Fruit fly (Drosophila melanogaster) whole organism, embryonic: ENCODE measurements around the gene dyl.

Source experiments
- CG10209 ChIP-seq: fragments of 200-800 bp; sonication (Bioruptor generic); optimal IDR thresholded peaks from 3 replicates; lab custom pipeline; 2017; ENCODE audit warnings: missing biosample characterization, mild to moderate bottlenecking, missing genetic modification characterization, missing genetic modification reagents
- CG17829 ChIP-seq: fragments of 200-800 bp; optimal IDR thresholded peaks from 2 replicates; lab custom pipeline; 2019; ENCODE audit warnings: missing biosample characterization, mild to moderate bottlenecking, missing genetic modification characterization, moderate library complexity
- Dad ChIP-seq: fragments of 200-800 bp; sonication (Bioruptor generic); optimal IDR thresholded peaks from 3 replicates; lab custom pipeline; 2016; ENCODE audit warnings: missing biosample characterization, missing genetic modification characterization
- ase ChIP-seq: fragments of 200-800 bp; sonication (Bioruptor generic); IDR thresholded peaks from 3 replicates; pipeline ENCODE4 v1.3.6; 2022; ENCODE audit warnings: missing biosample characterization, missing genetic modification characterization
- croc ChIP-seq: fragments of 200-800 bp; sonication (Bioruptor generic); conservative IDR thresholded peaks from 3 replicates; pipeline ENCODE4 v1.3.6; 2022; ENCODE audit warnings: missing biosample characterization, missing genetic modification characterization
- mam ChIP-seq: fragments of 200-800 bp; sonication (Bioruptor generic); optimal IDR thresholded peaks from 3 replicates; lab custom pipeline; 2016; ENCODE audit warnings: missing biosample characterization, missing genetic modification characterization
- wek ChIP-seq: fragments of 200-800 bp; sonication (Bioruptor generic); optimal IDR thresholded peaks from 3 replicates; lab custom pipeline; 2018; ENCODE audit warnings: missing biosample characterization, mild to moderate bottlenecking, missing genetic modification characterization, moderate library complexity

DNA sequence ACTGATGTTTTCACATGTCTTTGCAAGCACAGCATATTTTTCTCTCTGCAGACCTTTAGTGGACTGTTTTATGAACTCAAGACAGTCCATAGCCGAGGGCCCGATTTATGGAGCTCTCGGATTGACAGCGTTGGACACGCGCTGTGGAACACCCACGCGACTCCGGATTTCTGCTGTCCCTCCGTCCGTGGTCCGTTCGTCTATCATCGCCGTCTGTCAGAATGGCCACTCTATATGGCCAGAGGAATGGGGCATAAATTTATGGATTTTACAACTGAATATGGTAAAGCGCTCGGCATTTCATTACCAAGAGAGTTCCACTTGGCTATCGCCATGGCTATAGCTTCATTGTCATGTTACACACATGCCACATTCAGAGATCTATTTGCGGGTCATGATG lies 20.5 kb upstream of the dyl start:
- TF ChIP-seq Dad (GFP tag; lab: Kevin White, UChicago) (no peak), CG17829 (tag; lab: Kevin White, UChicago) (no peak), mam (no peak), wek (GFP tag; lab: Kevin White, UChicago) (no peak), croc (GFP tag; lab: Robert Waterston, UW) (no peak), ase (GFP tag; lab: Robert Waterston, UW) (no peak), CG10209 (GFP tag; lab: Kevin White, UChicago) (no peak)
